Worm (Caenorhabditis elegans) whole organism, L3 larva: ENCODE data around the gene F17C11.11.

Source experiments
- R02D3.7 ChIP-seq: fragments of 150-350 bp; optimal IDR thresholded peaks from 2 replicates; lab custom pipeline; 2014; ENCODE audit warnings: missing biosample characterization, missing genetic modification characterization
- ama-1 ChIP-seq: fragments of 150-350 bp; optimal IDR thresholded peaks from 2 replicates; lab custom pipeline; 2018
- ceh-9 ChIP-seq: sonication (generic microtip); optimal IDR thresholded peaks from 2 replicates; lab custom pipeline; 2018; ENCODE audit warnings: missing biosample characterization, missing genetic modification characterization
- daf-12 ChIP-seq: fragments of 150-350 bp; optimal IDR thresholded peaks from 2 replicates; lab custom pipeline; 2014; ENCODE audit warnings: missing biosample characterization, missing genetic modification reagents, missing genetic modification characterization
- egl-27 ChIP-seq: sonication (generic microtip); optimal IDR thresholded peaks from 4 replicates; lab custom pipeline; 2017; ENCODE audit warnings: missing biosample characterization, missing genetic modification reagents, missing genetic modification characterization
- fkh-10 ChIP-seq: sonication (generic microtip); optimal IDR thresholded peaks from 2 replicates; lab custom pipeline; 2017; ENCODE audit warnings: missing biosample characterization, missing genetic modification reagents, missing genetic modification characterization
- nhr-237 ChIP-seq: fragments of 150-350 bp; optimal IDR thresholded peaks from 2 replicates; lab custom pipeline; 2014; ENCODE audit warnings: missing biosample characterization, missing genetic modification characterization
- nhr-77 ChIP-seq: fragments of 150-350 bp; optimal IDR thresholded peaks from 2 replicates; lab custom pipeline; 2014; ENCODE audit warnings: missing biosample characterization, missing genetic modification characterization
- pha-4 ChIP-seq: fragments of 150-350 bp; optimal IDR thresholded peaks from 2 replicates; lab custom pipeline; 2014; ENCODE audit warnings: missing biosample characterization, missing genetic modification reagents, missing genetic modification characterization
- sea-2 ChIP-seq: fragments of 150-350 bp; sonication (generic microtip); optimal IDR thresholded peaks from 4 replicates; lab custom pipeline; 2014; ENCODE audit warnings: missing biosample characterization, missing genetic modification reagents, missing genetic modification characterization
- snpc-4 ChIP-seq: fragments of 150-350 bp; optimal IDR thresholded peaks from 2 replicates; lab custom pipeline; 2014; ENCODE audit warnings: missing biosample characterization, missing genetic modification characterization
- unc-62 ChIP-seq: fragments of 150-350 bp; sonication (generic microtip); optimal IDR thresholded peaks from 4 replicates; lab custom pipeline; 2014; ENCODE audit warnings: missing biosample characterization, missing genetic modification reagents, missing genetic modification characterization
- ztf-11 ChIP-seq: fragments of 150-350 bp; optimal IDR thresholded peaks from 2 replicates; lab custom pipeline; 2014; ENCODE audit warnings: missing biosample characterization, missing genetic modification characterization
- ztf-4 ChIP-seq: fragments of 150-350 bp; optimal IDR thresholded peaks from 2 replicates; lab custom pipeline; 2014; ENCODE audit warnings: missing biosample characterization, missing genetic modification characterization

ce11 chrV:10888153-10888552 lies 50.5 kb downstream of the F17C11.11 start:
- TF ChIP-seq unc-62 (GFP tag; lab: Kevin White, UChicago) (no peak), nhr-237 (tag; lab: Kevin White, UChicago) (no peak), ztf-4 (tag; lab: Kevin White, UChicago) (no peak), daf-12 (tag; lab: Kevin White, UChicago) (no peak), ama-1 (lab: Kevin White, UChicago) (no peak), R02D3.7 (tag; lab: Kevin White, UChicago) (no peak), snpc-4 (tag; lab: Kevin White, UChicago) (no peak), egl-27 (tag; lab: Kevin White, UChicago) (no peak), fkh-10 (GFP tag; lab: Kevin White, UChicago) (no peak), ceh-9 (no peak), sea-2 (GFP tag; lab: Kevin White, UChicago) (no peak), nhr-77 (tag; lab: Kevin White, UChicago) (no peak), pha-4 (tag; lab: Kevin White, UChicago) (no peak), ztf-11 (tag; lab: Kevin White, UChicago) (no peak)
